Worm (Caenorhabditis elegans) whole organism, L4 larva: Measurements from ENCODE around the gene nas-13.

ENCODE experiments used
- ama-1 ChIP-seq: fragments of 150-350 bp; optimal IDR thresholded peaks from 2 replicates; lab custom pipeline; 2014; ENCODE audit warnings: inconsistent platforms, mixed read lengths
- nhr-48 ChIP-seq: sonication (generic microtip); optimal IDR thresholded peaks from 2 replicates; lab custom pipeline; 2016; ENCODE audit warnings: mild to moderate bottlenecking, missing genetic modification characterization, missing compliant biosample characterization
- nhr-77 ChIP-seq: fragments of 150-350 bp; optimal IDR thresholded peaks from 2 replicates; lab custom pipeline; 2014; ENCODE audit warnings: missing biosample characterization, missing genetic modification characterization
- sdz-12 ChIP-seq: fragments of 200-800 bp; sonication (Bioruptor generic); optimal IDR thresholded peaks from 2 replicates; lab custom pipeline; 2018; ENCODE audit warnings: mild to moderate bottlenecking, missing genetic modification characterization, missing compliant biosample characterization
- snpc-1.2 ChIP-seq: fragments of 200-800 bp; sonication (Bioruptor generic); IDR thresholded peaks from 2 replicates; pipeline ENCODE4 v1.3.6; 2022; ENCODE audit warnings: missing genetic modification reagents, missing genetic modification characterization, missing compliant biosample characterization
- unc-62 ChIP-seq, 3 experiments: fragments of 150-350 bp in 1 of 3; sonication (generic microtip); optimal IDR thresholded peaks in 2 of 3; peaks in 1 of 3; 1 replicate in 1 of 3; 2 replicates in 2 of 3; lab custom pipeline; 2014 to 2017; ENCODE audit warnings: missing biosample characterization in 3 of 3, missing genetic modification characterization in 3 of 3, missing genetic modification reagents in 3 of 3, missing genotype in 1 of 3

- TF ChIP-seq nhr-48 = no peak
- TF ChIP-seq unc-62 (GFP tag; optimal IDR thresholded peaks at IDR 0.05 in 1 of 2; lab: Kevin White, UChicago) = no peak
- TF ChIP-seq unc-62 (tag; optimal IDR thresholded peaks at IDR 0.05; lab: Kevin White, UChicago) = no peak
- TF ChIP-seq ama-1 (lab: Kevin White, UChicago) = no peak
- no peak for TF ChIP-seq nhr-77 (tag; lab: Kevin White, UChicago)
- TF ChIP-seq sdz-12 = no peak
- TF ChIP-seq snpc-1.2 = no peak
Measured at ce11 chrX:15415226-15415625, 12.8 kb downstream of the nas-13 start, which contains the start of gene pqn-36.
